Worm (Caenorhabditis elegans) whole organism, mixed stage, embryonic: ENCODE results near the gene misc-1.

Experiments used
- M03D4.4 ChIP-seq: sonication (generic microtip); optimal IDR thresholded peaks from 2 replicates; lab custom pipeline; 2017; ENCODE audit warnings: mild to moderate bottlenecking, missing genetic modification characterization, missing compliant biosample characterization
- blmp-1 ChIP-seq: fragments of 150-350 bp; optimal IDR thresholded peaks from 2 replicates; lab custom pipeline; 2014; ENCODE audit warnings: missing biosample characterization, missing genetic modification characterization
- ceh-43 ChIP-seq: fragments of 200-800 bp; sonication (Bioruptor generic); optimal IDR thresholded peaks from 2 replicates; lab custom pipeline; 2018; ENCODE audit warnings: mild to moderate bottlenecking, missing genetic modification characterization, moderate library complexity, missing compliant biosample characterization
- ceh-83 ChIP-seq: fragments of 200-800 bp; sonication (Bioruptor generic); optimal IDR thresholded peaks from 2 replicates; lab custom pipeline; 2018; ENCODE audit warnings: mild to moderate bottlenecking, missing genetic modification characterization, missing compliant biosample characterization
- ces-1 ChIP-seq: fragments of 150-350 bp; optimal IDR thresholded peaks from 2 replicates; lab custom pipeline; 2014; ENCODE audit warnings: missing biosample characterization, missing genetic modification reagents, missing genetic modification characterization
- cnd-1 ChIP-seq: fragments of 200-800 bp; sonication (Bioruptor generic); optimal IDR thresholded peaks from 2 replicates; lab custom pipeline; 2018; ENCODE audit warnings: mild to moderate bottlenecking, missing genetic modification characterization, missing compliant biosample characterization
- drap-1 ChIP-seq: fragments of 200-800 bp; sonication (Bioruptor generic); optimal IDR thresholded peaks from 3 replicates; lab custom pipeline; 2018; ENCODE audit warnings: mild to moderate bottlenecking, missing genetic modification characterization, missing compliant biosample characterization
- elt-1 ChIP-seq: sonication (generic microtip); optimal IDR thresholded peaks from 2 replicates; lab custom pipeline; 2017; ENCODE audit warnings: missing genetic modification characterization, mild to moderate bottlenecking, missing compliant biosample characterization, antibody characterized with exemption, moderate library complexity, borderline replicate concordance; ENCODE audit not compliant: insufficient read depth
- elt-3 ChIP-seq: fragments of 150-350 bp; optimal IDR thresholded peaks from 2 replicates; lab custom pipeline; 2014; ENCODE audit warnings: missing biosample characterization, missing genetic modification characterization
- ham-2 ChIP-seq: fragments of 200-800 bp; sonication (Bioruptor generic); optimal IDR thresholded peaks from 2 replicates; lab custom pipeline; 2018; ENCODE audit warnings: mild to moderate bottlenecking, missing genetic modification characterization, missing compliant biosample characterization
- hlh-1 ChIP-seq: fragments of 150-350 bp; optimal IDR thresholded peaks from 2 replicates; lab custom pipeline; 2014; ENCODE audit warnings: missing biosample characterization, missing genetic modification reagents, missing genetic modification characterization
- lin-13 ChIP-seq: fragments of 150-350 bp; optimal IDR thresholded peaks from 2 replicates; lab custom pipeline; 2014; ENCODE audit warnings: missing biosample characterization, missing genetic modification characterization
- lsy-2 ChIP-seq: fragments of 150-350 bp; optimal IDR thresholded peaks from 2 replicates; lab custom pipeline; 2014; ENCODE audit warnings: missing biosample characterization, missing genetic modification characterization
- mab-5 ChIP-seq: fragments of 150-350 bp; optimal IDR thresholded peaks from 2 replicates; lab custom pipeline; 2014; ENCODE audit warnings: missing biosample characterization, missing genetic modification characterization
- nhr-12 ChIP-seq: fragments of 150-350 bp; optimal IDR thresholded peaks from 2 replicates; lab custom pipeline; 2014; ENCODE audit warnings: missing biosample characterization, missing genetic modification characterization
- nhr-2 ChIP-seq: fragments of 150-350 bp; optimal IDR thresholded peaks from 2 replicates; lab custom pipeline; 2014; ENCODE audit warnings: missing biosample characterization, missing genetic modification characterization
- nhr-28 ChIP-seq: fragments of 150-350 bp; optimal IDR thresholded peaks from 2 replicates; lab custom pipeline; 2014; ENCODE audit warnings: missing biosample characterization, missing genetic modification characterization
- nhr-76 ChIP-seq: sonication (generic microtip); optimal IDR thresholded peaks from 2 replicates; lab custom pipeline; 2017; ENCODE audit warnings: missing biosample characterization, missing genetic modification characterization
- sem-2 ChIP-seq: fragments of 200-800 bp; sonication (Bioruptor generic); optimal IDR thresholded peaks from 2 replicates; lab custom pipeline; 2018; ENCODE audit warnings: mild to moderate bottlenecking, missing genetic modification characterization, missing compliant biosample characterization
- snpc-4 ChIP-seq: fragments of 150-350 bp; optimal IDR thresholded peaks from 2 replicates; lab custom pipeline; 2014; ENCODE audit warnings: missing biosample characterization, missing genetic modification characterization
- unc-120 ChIP-seq: sonication (generic microtip); optimal IDR thresholded peaks from 2 replicates; lab custom pipeline; 2017; ENCODE audit warnings: missing genetic modification characterization, missing compliant biosample characterization; ENCODE audit not compliant: poor library complexity, severe bottlenecking
- unc-62 ChIP-seq: fragments of 150-350 bp; optimal IDR thresholded peaks from 2 replicates; lab custom pipeline; 2014; ENCODE audit warnings: missing biosample characterization, missing genetic modification reagents, missing genetic modification characterization
- ztf-11 ChIP-seq: fragments of 150-350 bp; optimal IDR thresholded peaks from 2 replicates; lab custom pipeline; 2014; ENCODE audit warnings: missing biosample characterization, missing genetic modification characterization

The misc-1 gene

ce11 chrII:325639-326350, 39.4 kb downstream of the misc-1 start, which contains the start of gene sgcb-1:
Gene sgcb-1, plus strand, starts transcription at chrII:326300.
- TF ChIP-seq nhr-76 (tag; lab: Kevin White, UChicago) (no peak), unc-62 (GFP tag; lab: Kevin White, UChicago) (no peak), ces-1 (GFP tag; lab: Kevin White, UChicago) (no peak), snpc-4 (tag; lab: Kevin White, UChicago) (no peak), drap-1 (GFP tag; lab: Kevin White, UChicago) (no peak), nhr-12 (tag; lab: Kevin White, UChicago) (no peak), M03D4.4 (no peak), hlh-1 (tag; lab: Kevin White, UChicago) (no peak), nhr-28 (tag; lab: Kevin White, UChicago) (no peak)

ce11 chrII:332419-332818, 46.0 kb downstream of the misc-1 start, which contains the start of gene cbn-1:
Gene cbn-1, minus strand, starts transcription at chrII:332519.
- no peak for TF ChIP-seq mab-5 (tag; lab: Kevin White, UChicago)
- TF ChIP-seq snpc-4 (tag; lab: Kevin White, UChicago): no peak
- TF ChIP-seq lin-13 (tag; lab: Kevin White, UChicago): no peak
- TF ChIP-seq nhr-76 (tag; lab: Kevin White, UChicago): no peak
- TF ChIP-seq elt-1 (tag; lab: Kevin White, UChicago): no peak
- TF ChIP-seq nhr-12 (tag; lab: Kevin White, UChicago): no peak
- no peak for TF ChIP-seq sem-2
- no peak for TF ChIP-seq ceh-83
- no peak for TF ChIP-seq ztf-11 (tag; lab: Kevin White, UChicago)
- TF ChIP-seq unc-120 (tag; lab: Kevin White, UChicago): no peak
- no peak for TF ChIP-seq lsy-2 (tag; lab: Kevin White, UChicago)
- no peak for TF ChIP-seq ces-1 (GFP tag; lab: Kevin White, UChicago)

ce11 chrII:333853-334449, 47.5 kb downstream of the misc-1 start:
- TF ChIP-seq blmp-1 (tag; lab: Kevin White, UChicago): peak; percentile 90
- TF ChIP-seq M03D4.4: no peak
- TF ChIP-seq mab-5 (tag; lab: Kevin White, UChicago): no peak
- no peak for TF ChIP-seq nhr-2 (tag; lab: Kevin White, UChicago)
- no peak for TF ChIP-seq nhr-12 (tag; lab: Kevin White, UChicago)
- TF ChIP-seq ceh-43 (GFP tag; lab: Kevin White, UChicago): no peak

ce11 chrII:334828-335227, 48.4 kb downstream of the misc-1 start:
- TF ChIP-seq nhr-76 (tag; lab: Kevin White, UChicago) (no peak), elt-3 (no peak)

ce11 chrII:337233-337832, 50.9 kb downstream of the misc-1 start, which contains the start of gene cpn-2:
Gene cpn-2, plus strand, starts transcription at chrII:337782.
- no peak for TF ChIP-seq cnd-1
- no peak for TF ChIP-seq drap-1 (GFP tag; lab: Kevin White, UChicago)
- peak; percentile 57 for TF ChIP-seq ham-2 (GFP tag; lab: Kevin White, UChicago)
- peak; percentile 87 for TF ChIP-seq blmp-1 (tag; lab: Kevin White, UChicago)
